Fruit fly (Drosophila melanogaster): ENCODE data around the gene CG7299.

The CG7299 gene

DNA sequence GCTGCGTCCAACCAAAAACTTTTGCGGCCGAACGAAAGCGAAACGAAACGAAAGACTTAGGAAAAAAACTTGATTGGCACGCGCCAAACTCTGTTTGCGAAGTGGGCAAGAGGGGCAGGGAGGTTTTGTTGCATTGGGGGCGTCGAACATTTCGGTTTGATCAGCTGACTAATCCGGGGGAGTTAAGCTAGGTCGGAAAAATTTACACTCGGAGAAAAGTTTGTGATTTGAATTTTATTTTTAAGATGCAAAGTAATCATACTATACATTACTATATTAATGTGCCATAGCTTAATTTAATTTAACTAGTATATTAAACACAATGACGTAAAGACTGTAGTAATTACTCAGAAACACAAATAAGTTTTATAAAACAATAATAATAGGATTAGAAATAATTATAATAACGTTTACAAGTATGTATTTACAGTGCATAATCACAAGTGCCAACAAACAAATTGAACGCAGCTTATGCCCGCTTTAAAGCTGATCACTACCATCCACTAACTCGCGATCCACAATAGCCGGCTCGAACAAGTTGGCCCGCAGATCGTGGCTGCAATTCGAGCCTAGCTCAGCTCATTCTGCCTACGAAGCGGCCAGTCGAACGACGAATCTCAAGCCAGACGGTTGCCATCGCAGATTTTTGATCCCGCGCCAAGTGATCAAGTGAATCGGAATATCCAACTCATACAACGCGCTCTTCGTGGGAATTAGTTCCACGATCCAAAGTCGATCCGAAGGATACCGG, 22.5 kb downstream of the CG7299 start, which contains the start of gene CG31871 (continued):
- no peak for TF ChIP-seq CG11398 (GFP tag; optimal IDR thresholded peaks at IDR 0.05)
- peak; percentile 64 for TF ChIP-seq Rfx (GFP tag; IDR thresholded peaks at IDR 0.05)
- TF ChIP-seq CG30431 (GFP tag; optimal IDR thresholded peaks at IDR 0.05), result no peak
- peak; percentile 11 for TF ChIP-seq pros (GFP tag; optimal IDR thresholded peaks at IDR 0.05)
- peak; percentile 29; the same call in 2 of the 3 replicates for TF ChIP-seq CG14050 (GFP tag; IDR thresholded peaks at IDR 0.05)
- peak; percentile 30 for TF ChIP-seq CG12769 (tag; optimal IDR thresholded peaks at IDR 0.05)
- peak; percentile 76 for TF ChIP-seq fd96Cb (tag; optimal IDR thresholded peaks at IDR 0.05)
- no peak for TF ChIP-seq Ets97D (GFP tag; optimal IDR thresholded peaks at IDR 0.05)
- TF ChIP-seq CG6272 (GFP tag; IDR thresholded peaks at IDR 0.05), result peak; percentile 16; the same call in 1 of the 2 replicates
- no peak for TF ChIP-seq Gug (GFP tag; IDR thresholded peaks at IDR 0.05)
- no peak for TF ChIP-seq CG31365 (tag; optimal IDR thresholded peaks at IDR 0.05)
- peak; percentile 62 for TF ChIP-seq H2.0 (GFP tag; IDR thresholded peaks at IDR 0.05)
- no peak for TF ChIP-seq lbe (GFP tag; optimal IDR thresholded peaks at IDR 0.05)
- peak; percentile 34 for TF ChIP-seq Lhr (GFP tag; optimal IDR thresholded peaks at IDR 0.05)
- peak; percentile 83 for TF ChIP-seq grau (tag; optimal IDR thresholded peaks at IDR 0.05)
- peak; percentile 67; the same call in 2 of the 3 replicates for TF ChIP-seq ase (GFP tag; IDR thresholded peaks at IDR 0.05)
- no peak for TF ChIP-seq knrl (GFP tag; IDR thresholded peaks at IDR 0.05; ENCODE audit: partially characterized antibody)
- TF ChIP-seq YL-1 (GFP tag; optimal IDR thresholded peaks at IDR 0.05), result no peak
- peak; percentile 79 for TF ChIP-seq CG30403 (GFP tag; optimal IDR thresholded peaks at IDR 0.05)
- TF ChIP-seq Mrtf (GFP tag; IDR thresholded peaks at IDR 0.05), result peak; percentile 29; the same call in 1 of the 3 replicates
- peak; percentile 64 for TF ChIP-seq CG18599 (GFP tag; optimal IDR thresholded peaks at IDR 0.05)
- peak; percentile 70 for TF ChIP-seq CG4730 (GFP tag; IDR thresholded peaks at IDR 0.05)
- no peak for TF ChIP-seq Dp (GFP tag; optimal IDR thresholded peaks at IDR 0.05)
- TF ChIP-seq ac (GFP tag; optimal IDR thresholded peaks at IDR 0.05), result no peak
- peak; percentile 71 for TF ChIP-seq dmrt11E (tag; optimal IDR thresholded peaks at IDR 0.05)
- TF ChIP-seq D19A (tag; optimal IDR thresholded peaks at IDR 0.05), result no peak
- peak; percentile 39; the same call in 1 of the 2 replicates for TF ChIP-seq E2f2 (GFP tag; IDR thresholded peaks at IDR 0.05)
- TF ChIP-seq ftz-f1 (GFP tag; optimal IDR thresholded peaks at IDR 0.05), result no peak
- peak; percentile 6 for TF ChIP-seq bab2 (GFP tag; optimal IDR thresholded peaks at IDR 0.05)
- peak; percentile 23 for TF ChIP-seq Fer2 (tag; optimal IDR thresholded peaks at IDR 0.05)
- no peak for TF ChIP-seq CG18476 (GFP tag; optimal IDR thresholded peaks at IDR 0.05)
- no peak for TF ChIP-seq CG8765 (GFP tag; IDR thresholded peaks at IDR 0.05)
- no peak for TF ChIP-seq CG7372 (GFP tag; IDR thresholded peaks at IDR 0.05)
- TF ChIP-seq nau (GFP tag; optimal IDR thresholded peaks at IDR 0.05), result peak; percentile 22
- peak; percentile 48 for TF ChIP-seq kni (GFP tag; optimal IDR thresholded peaks at IDR 0.05)
- no peak for TF ChIP-seq CG4328 (GFP tag; optimal IDR thresholded peaks at IDR 0.05)
- TF ChIP-seq Med (GFP tag), result peak; percentile 68
- TF ChIP-seq C15 (GFP tag; IDR thresholded peaks at IDR 0.05), result no peak
- TF ChIP-seq CG10274 (GFP tag; optimal IDR thresholded peaks at IDR 0.05), result no peak
- peak; percentile 92 for TF ChIP-seq klu (GFP tag; IDR thresholded peaks at IDR 0.05)
- no peak for TF ChIP-seq ham (GFP tag; IDR thresholded peaks at IDR 0.05)
- no peak for TF ChIP-seq vnd (GFP tag; IDR thresholded peaks at IDR 0.05; ENCODE audit: partially characterized antibody)
- peak; percentile 20 for TF ChIP-seq CrebB (tag; optimal IDR thresholded peaks at IDR 0.05)
- TF ChIP-seq CG34376 (GFP tag; optimal IDR thresholded peaks at IDR 0.05), result no peak
- TF ChIP-seq dm (GFP tag; optimal IDR thresholded peaks at IDR 0.05), result no peak
- no peak for TF ChIP-seq CG9876 (GFP tag; optimal IDR thresholded peaks at IDR 0.05)
- TF ChIP-seq CG43689 (GFP tag; IDR thresholded peaks at IDR 0.05), result 0 out of 2 replicates have a peak, but pooled peaks have one; percentile 15
- peak; percentile 72 for TF ChIP-seq CG10267 (tag; optimal IDR thresholded peaks at IDR 0.05)
- TF ChIP-seq CG3407 (GFP tag; optimal IDR thresholded peaks at IDR 0.05), result peak; percentile 52
- TF ChIP-seq CG31224 (GFP tag; IDR thresholded peaks at IDR 0.05), result peak; percentile 36

Data from whole organism, embryonic.